Worm (Caenorhabditis elegans) whole organism, L2 larva: Measurements from ENCODE around the gene Y37E11AL.3.

Experiments
- ZK546.5 ChIP-seq: sonication (generic microtip); optimal IDR thresholded peaks from 2 replicates; lab custom pipeline; 2017; ENCODE audit warnings: missing biosample characterization, missing genetic modification characterization
- ama-1 ChIP-seq: fragments of 150-350 bp; optimal IDR thresholded peaks from 2 replicates; lab custom pipeline; 2018; ENCODE audit warnings: inconsistent platforms
- ceh-82 ChIP-seq: fragments of 150-350 bp; optimal IDR thresholded peaks from 2 replicates; lab custom pipeline; 2014; ENCODE audit warnings: missing biosample characterization, missing genetic modification characterization
- elt-3 ChIP-seq: sonication (generic microtip); optimal IDR thresholded peaks from 2 replicates; lab custom pipeline; 2017; ENCODE audit warnings: missing biosample characterization, missing genetic modification characterization
- lin-11 ChIP-seq: fragments of 150-350 bp; sonication (generic microtip); optimal IDR thresholded peaks from 2 replicates; lab custom pipeline; 2014; ENCODE audit warnings: missing biosample characterization, missing genetic modification characterization, inconsistent platforms, mixed read lengths
- lin-39 ChIP-seq: fragments of 150-350 bp; optimal IDR thresholded peaks from 2 replicates; lab custom pipeline; 2014; ENCODE audit warnings: missing biosample characterization, missing genetic modification reagents, missing genetic modification characterization
- mdl-1 ChIP-seq, 2 experiments: fragments of 150-350 bp in 1 of 2; sonication (generic microtip) in 1 of 2; optimal IDR thresholded peaks; 2 replicates each; lab custom pipeline; 2017; ENCODE audit warnings: missing biosample characterization in 2 of 2, missing genetic modification characterization in 2 of 2
- nhr-11 ChIP-seq: fragments of 150-350 bp; optimal IDR thresholded peaks from 2 replicates; lab custom pipeline; 2014; ENCODE audit warnings: missing biosample characterization, missing genetic modification characterization
- nhr-21 ChIP-seq: fragments of 150-350 bp; optimal IDR thresholded peaks from 2 replicates; lab custom pipeline; 2014; ENCODE audit warnings: missing biosample characterization, missing genetic modification characterization
- nhr-237 ChIP-seq: fragments of 150-350 bp; optimal IDR thresholded peaks from 2 replicates; lab custom pipeline; 2014; ENCODE audit warnings: missing biosample characterization, missing genetic modification characterization
- snpc-4 ChIP-seq: fragments of 150-350 bp; optimal IDR thresholded peaks from 2 replicates; lab custom pipeline; 2014; ENCODE audit warnings: missing biosample characterization, missing genetic modification characterization
- unc-39 ChIP-seq: fragments of 150-350 bp; optimal IDR thresholded peaks from 2 replicates; lab custom pipeline; 2014; ENCODE audit warnings: missing biosample characterization, missing genetic modification characterization
- ztf-4 ChIP-seq: fragments of 150-350 bp; optimal IDR thresholded peaks from 2 replicates; lab custom pipeline; 2014; ENCODE audit warnings: missing biosample characterization, missing genetic modification characterization

ce11 chrIV:3659951-3660350 is 34.8 kb upstream of the Y37E11AL.3 start:
- no peak for TF ChIP-seq elt-3 (tag; lab: Kevin White, UChicago)
- no peak for TF ChIP-seq nhr-11 (tag; lab: Kevin White, UChicago)
- no peak for TF ChIP-seq nhr-237 (tag; lab: Kevin White, UChicago)
- no peak for TF ChIP-seq snpc-4 (tag; lab: Kevin White, UChicago)
- TF ChIP-seq mdl-1 (tag; optimal IDR thresholded peaks at IDR 0.05; lab: Kevin White, UChicago) = no peak
- TF ChIP-seq unc-39 = no peak
- TF ChIP-seq ZK546.5 (tag; lab: Kevin White, UChicago) = no peak
- no peak for TF ChIP-seq ama-1 (lab: Kevin White, UChicago)
- no peak for TF ChIP-seq lin-39
- TF ChIP-seq ztf-4 (tag; lab: Kevin White, UChicago) = no peak
- no peak for TF ChIP-seq nhr-21 (tag; lab: Kevin White, UChicago)
- TF ChIP-seq ceh-82 (tag; lab: Kevin White, UChicago) = no peak
- no peak for TF ChIP-seq lin-11
